Fruit fly (Drosophila melanogaster): Measurements from ENCODE around the gene Atg16.
A peak's percentile ranks its signal among the peaks of the same experiment; 100 is the strongest.

Atg16 gene

DNA sequence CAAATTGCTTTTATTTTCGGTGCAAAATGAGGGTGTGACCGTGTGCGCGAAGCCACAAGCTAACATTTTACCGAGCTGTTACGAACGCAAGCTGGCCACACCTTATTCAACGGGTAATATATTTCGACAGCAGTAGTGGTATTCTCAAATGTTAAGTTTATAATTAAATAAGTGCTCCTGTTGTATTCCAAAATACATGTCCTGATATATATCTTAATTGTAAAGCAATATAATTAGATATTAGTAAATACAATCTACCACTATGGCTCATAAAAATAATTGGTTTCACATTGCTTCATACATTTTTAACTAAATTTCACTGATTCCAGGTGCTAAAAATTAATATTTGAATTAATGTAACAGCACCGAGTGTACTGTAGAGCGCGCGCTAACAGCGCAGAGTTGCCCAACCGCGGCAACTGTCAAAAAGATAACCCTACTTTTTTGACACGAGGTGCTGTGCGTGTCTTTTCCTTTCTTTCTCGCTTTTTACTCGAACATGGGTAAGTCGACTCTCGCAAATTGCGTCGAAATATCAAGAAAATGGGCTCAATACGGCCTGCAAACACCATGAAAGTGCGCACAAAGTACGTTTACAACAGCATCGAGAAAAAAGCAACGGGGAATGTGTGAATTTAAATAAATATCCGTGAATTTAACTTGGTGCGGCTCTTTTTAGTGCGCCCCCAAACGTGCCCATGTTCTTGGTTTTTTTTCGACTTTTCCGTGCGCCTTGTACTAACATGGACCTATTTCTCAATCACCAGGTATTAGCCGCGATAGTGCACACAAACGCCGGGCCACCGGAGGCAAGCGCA, 26.7 kb upstream of the Atg16 start, which contains the start of the genes CG15514 and RpS8 (continued):
- peak; percentile 75 for TF ChIP-seq ci (GFP tag; IDR thresholded peaks at IDR 0.05)
- TF ChIP-seq kay (GFP tag; optimal IDR thresholded peaks at IDR 0.05): no peak
- no peak for TF ChIP-seq Dll (GFP tag; IDR thresholded peaks at IDR 0.05; ENCODE audit: partially characterized antibody)
- no peak for TF ChIP-seq usp (GFP tag; optimal IDR thresholded peaks at IDR 0.05)
- TF ChIP-seq cg (GFP tag; optimal IDR thresholded peaks at IDR 0.05): no peak
- peak; percentile 26 for TF ChIP-seq Six4 (GFP tag; optimal IDR thresholded peaks at IDR 0.05)
- peak; percentile 45 for TF ChIP-seq ATbp (GFP tag; optimal IDR thresholded peaks at IDR 0.05)
- no peak for TF ChIP-seq CG5245 (GFP tag; optimal IDR thresholded peaks at IDR 0.05)
- TF ChIP-seq PHDP (tag; optimal IDR thresholded peaks at IDR 0.05): peak; percentile 57
- peak; percentile 100 for TF ChIP-seq CG17186 (GFP tag; optimal IDR thresholded peaks at IDR 0.05)
- TF ChIP-seq nom (GFP tag; optimal IDR thresholded peaks at IDR 0.05): peak; percentile 45
- peak; percentile 69 for TF ChIP-seq HLHmδ (GFP tag; optimal IDR thresholded peaks at IDR 0.05)
- TF ChIP-seq Bgb (GFP tag; IDR thresholded peaks at IDR 0.05; ENCODE audit: partially characterized antibody): 0 out of 2 replicates have a peak, but pooled peaks have one; percentile 20
- TF ChIP-seq CG4854 (GFP tag; optimal IDR thresholded peaks at IDR 0.05): peak; percentile 24
- 0 out of 3 replicates have a peak, but pooled peaks have one; percentile 16 for TF ChIP-seq CG16813 (GFP tag; IDR thresholded peaks at IDR 0.05; ENCODE audit: partially characterized antibody)
- TF ChIP-seq maf-S (GFP tag; optimal IDR thresholded peaks at IDR 0.05): no peak
- TF ChIP-seq CG11560 (tag; IDR thresholded peaks at IDR 0.05): no peak
- peak; percentile 55 for TF ChIP-seq CG4617 (GFP tag; optimal IDR thresholded peaks at IDR 0.05; ENCODE audit: borderline replicate concordance)
- no peak for TF ChIP-seq hbn (GFP tag; IDR thresholded peaks at IDR 0.05; ENCODE audit: partially characterized antibody)
- TF ChIP-seq CG18764 (GFP tag; optimal IDR thresholded peaks at IDR 0.05): peak; percentile 18
- TF ChIP-seq sens-2 (GFP tag; IDR thresholded peaks at IDR 0.05): no peak
- peak; percentile 63 for TF ChIP-seq CG12104 (GFP tag; optimal IDR thresholded peaks at IDR 0.05)
- peak; percentile 81 for TF ChIP-seq CG8924 (tag; optimal IDR thresholded peaks at IDR 0.05)
- TF ChIP-seq slou (GFP tag; optimal IDR thresholded peaks at IDR 0.05): no peak
- TF ChIP-seq trh (GFP tag; optimal IDR thresholded peaks at IDR 0.05): no peak
- TF ChIP-seq NfI (GFP tag; optimal IDR thresholded peaks at IDR 0.05): peak; percentile 74
- TF ChIP-seq Ptx1 (GFP tag; IDR thresholded peaks at IDR 0.05): peak; percentile 37; the same call in 1 of the 2 replicates
- TF ChIP-seq CG12744 (GFP tag; optimal IDR thresholded peaks at IDR 0.05): no peak
- no peak for TF ChIP-seq Vsx1 (GFP tag; optimal IDR thresholded peaks at IDR 0.05)
- no peak for TF ChIP-seq CG14667 (GFP tag; IDR thresholded peaks at IDR 0.05)
- TF ChIP-seq CG3163 (GFP tag; optimal IDR thresholded peaks at IDR 0.05): no peak
- TF ChIP-seq Chrac-16 (GFP tag; optimal IDR thresholded peaks at IDR 0.05): no peak
- TF ChIP-seq CG6683 (GFP tag; optimal IDR thresholded peaks at IDR 0.05): no peak
- no peak for TF ChIP-seq jing (GFP tag; optimal IDR thresholded peaks at IDR 0.05)
- TF ChIP-seq CG6765 (GFP tag; optimal IDR thresholded peaks at IDR 0.05): peak; percentile 69
- peak; percentile 65 for TF ChIP-seq MTF-1 (GFP tag; optimal IDR thresholded peaks at IDR 0.05; ENCODE audit: borderline replicate concordance)
- no peak for TF ChIP-seq Doc3 (GFP tag; IDR thresholded peaks at IDR 0.05; ENCODE audit: partially characterized antibody)
- no peak for TF ChIP-seq grn (GFP tag; optimal IDR thresholded peaks at IDR 0.05)
- TF ChIP-seq wdn (GFP tag; IDR thresholded peaks at IDR 0.05): 0 out of 2 replicates have a peak, but pooled peaks have one; percentile 4
- TF ChIP-seq Atf6 (GFP tag; IDR thresholded peaks at IDR 0.05): peak; percentile 65
- TF ChIP-seq CG18476 (GFP tag; optimal IDR thresholded peaks at IDR 0.05): no peak
- TF ChIP-seq aop (GFP tag; IDR thresholded peaks at IDR 0.05): no peak
- TF ChIP-seq CG15696 (tag; optimal IDR thresholded peaks at IDR 0.05): peak; percentile 45
- TF ChIP-seq Hand (GFP tag; optimal IDR thresholded peaks at IDR 0.05): no peak
- no peak for TF ChIP-seq CG14441 (GFP tag; IDR thresholded peaks at IDR 0.05)
- peak; percentile 62; the same call in 1 of the 3 replicates for TF ChIP-seq CG34422 (GFP tag; IDR thresholded peaks at IDR 0.05)
- peak; percentile 38 for TF ChIP-seq tin (GFP tag; optimal IDR thresholded peaks at IDR 0.05)
- peak; percentile 43 for TF ChIP-seq CG2120 (GFP tag; optimal IDR thresholded peaks at IDR 0.05)

Measured in whole organism, embryonic.